Fruit fly (Drosophila melanogaster) whole organism: ENCODE measurements around the gene Bet3.

Experiments used
- CG8478 ChIP-seq: fragments of >200 bp; optimal IDR thresholded peaks from 2 replicates; lab custom pipeline; 2018; ENCODE audit warnings: inconsistent platforms
- Dll ChIP-seq: fragments of >200 bp; optimal IDR thresholded peaks from 2 replicates; lab custom pipeline; 2017
- EcR ChIP-seq, 2 experiments: fragments of >200 bp; optimal IDR thresholded peaks; 2 replicates each; lab custom pipeline; 2017; ENCODE audit warnings: missing biosample characterization in 2 of 2, missing genetic modification characterization in 2 of 2, missing genetic modification reagents in 2 of 2
- pan ChIP-seq: fragments of >200 bp; optimal IDR thresholded peaks from 2 replicates; lab custom pipeline; 2017
- psq ChIP-seq: fragments of >200 bp; optimal IDR thresholded peaks from 2 replicates; lab custom pipeline; 2017
- usp ChIP-seq: fragments of >200 bp; optimal IDR thresholded peaks from 2 replicates; lab custom pipeline; 2017; ENCODE audit warnings: missing biosample characterization, missing genetic modification characterization, mixed read lengths

DNA sequence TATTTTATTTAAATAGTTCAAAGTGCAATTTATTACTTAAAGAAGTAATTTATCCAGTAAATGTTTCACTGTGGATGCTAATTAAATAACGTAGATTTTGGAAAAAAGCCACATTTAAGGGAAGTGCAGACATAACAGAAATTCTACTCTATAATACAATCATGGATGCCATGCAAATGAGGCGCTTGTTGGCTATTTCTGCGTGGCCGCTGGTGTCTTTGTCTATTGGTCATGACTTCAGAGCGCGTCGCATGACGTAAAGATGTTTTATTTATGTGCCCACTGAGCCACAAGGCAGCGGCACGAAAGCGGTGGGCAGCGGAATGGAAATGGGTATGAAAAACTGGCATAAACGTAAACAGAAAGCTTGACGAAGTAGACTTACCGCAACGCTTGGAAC, 16.2 kb downstream of the Bet3 start:
- TF ChIP-seq Dll (lab: Kevin White, UChicago) (no peak), EcR (GFP tag; optimal IDR thresholded peaks at IDR 0.05; lab: Kevin White, UChicago) (no peak), psq (lab: Kevin White, UChicago) (no peak), usp (GFP tag; lab: Kevin White, UChicago) (no peak), CG8478 (no peak), pan (lab: Kevin White, UChicago) (no peak)
